Worm (Caenorhabditis elegans) whole organism, L1 larva: ENCODE data around the gene Y38F2AL.12.

ENCODE experiments used
- ceh-90 ChIP-seq: sonication (generic microtip); optimal IDR thresholded peaks from 2 replicates; lab custom pipeline; 2016; ENCODE audit warnings: missing genetic modification characterization, missing compliant biosample characterization
- elt-3 ChIP-seq, 6 experiments: fragments of 150-350 bp in 1 of 6; sonication (generic microtip); optimal IDR thresholded peaks; 2 replicates each; lab custom pipeline; 2017 to 2018; ENCODE audit warnings: missing biosample characterization in 6 of 6, missing genetic modification characterization in 6 of 6, inconsistent platforms in 1 of 6
- lsy-2 ChIP-seq, 2 experiments: fragments of 150-350 bp; optimal IDR thresholded peaks; 2 replicates each; lab custom pipeline; 2014; ENCODE audit warnings: missing biosample characterization in 2 of 2, missing genetic modification characterization in 2 of 2
- nhr-12 ChIP-seq: sonication (generic microtip); optimal IDR thresholded peaks from 2 replicates; lab custom pipeline; 2017; ENCODE audit warnings: missing biosample characterization, missing genetic modification characterization
- unc-130 ChIP-seq: fragments of 150-350 bp; optimal IDR thresholded peaks from 2 replicates; lab custom pipeline; 2017; ENCODE audit warnings: missing biosample characterization, missing genetic modification characterization, inconsistent platforms
- unc-86 ChIP-seq: sonication (generic microtip); optimal IDR thresholded peaks from 2 replicates; lab custom pipeline; 2016; ENCODE audit warnings: missing genetic modification characterization, missing compliant biosample characterization

ce11 chrIV:2322998-2323397 lies 6.6 kb downstream of the Y38F2AL.12 start, which contains the start of gene nsy-4:
- TF ChIP-seq ceh-90 (tag; lab: Kevin White, UChicago) (no peak), unc-130 (tag; lab: Kevin White, UChicago) (no peak), nhr-12 (tag; lab: Kevin White, UChicago) (no peak), unc-86 (no peak), elt-3 (tag; optimal IDR thresholded peaks at IDR 0.05; lab: Kevin White, UChicago) (no peak), lsy-2 (tag; optimal IDR thresholded peaks at IDR 0.05; lab: Kevin White, UChicago) (no peak)
